Fruit fly (Drosophila melanogaster) whole organism, prepupa: ENCODE data around the gene GluProRS.

ENCODE experiments used
- CG11294 ChIP-seq: fragments of 200-800 bp; sonication (Bioruptor generic); IDR thresholded peaks from 2 replicates; pipeline ENCODE4 v1.3.6; 2022; ENCODE audit warnings: missing biosample characterization, missing genetic modification characterization
- CG11902 ChIP-seq: fragments of 200-800 bp; sonication (Bioruptor generic); optimal IDR thresholded peaks from 3 replicates; lab custom pipeline; 2016; ENCODE audit warnings: missing biosample characterization, missing genetic modification characterization
- CG1621 ChIP-seq: fragments of 200-800 bp; sonication (Bioruptor generic); optimal IDR thresholded peaks from 3 replicates; lab custom pipeline; 2018; ENCODE audit warnings: missing biosample characterization, mild to moderate bottlenecking, missing genetic modification characterization
- CG16779 ChIP-seq: fragments of 200-800 bp; sonication (Bioruptor generic); optimal IDR thresholded peaks from 3 replicates; lab custom pipeline; 2017; ENCODE audit warnings: missing biosample characterization, mild to moderate bottlenecking, missing genetic modification characterization
- CG3032 ChIP-seq: fragments of 200-800 bp; optimal IDR thresholded peaks from 2 replicates; lab custom pipeline; 2019; ENCODE audit warnings: missing biosample characterization, mild to moderate bottlenecking, missing genetic modification characterization, moderate library complexity
- CG31627 ChIP-seq: fragments of 200-800 bp; sonication (Bioruptor generic); optimal IDR thresholded peaks from 3 replicates; lab custom pipeline; 2016; ENCODE audit warnings: missing biosample characterization, missing genetic modification characterization
- CG32006 ChIP-seq: fragments of 200-800 bp; sonication (Bioruptor generic); optimal IDR thresholded peaks from 3 replicates; lab custom pipeline; 2017; ENCODE audit warnings: missing biosample characterization, mild to moderate bottlenecking, missing genetic modification characterization
- CG34406 ChIP-seq: fragments of 200-800 bp; sonication (Bioruptor generic); optimal IDR thresholded peaks from 3 replicates; lab custom pipeline; 2016; ENCODE audit warnings: missing biosample characterization, missing genetic modification characterization
- CG6163 ChIP-seq: fragments of 200-800 bp; sonication (Bioruptor generic); IDR thresholded peaks from 3 replicates; pipeline ENCODE4 v1.3.6; 2022; ENCODE audit warnings: missing biosample characterization, missing genetic modification characterization
- CG6276 ChIP-seq: fragments of 200-800 bp; sonication (Bioruptor generic); optimal IDR thresholded peaks from 2 replicates; lab custom pipeline; 2017; ENCODE audit warnings: missing biosample characterization, mild to moderate bottlenecking, missing genetic modification characterization
- CG8319 ChIP-seq: fragments of 200-800 bp; sonication (Bioruptor generic); optimal IDR thresholded peaks from 3 replicates; lab custom pipeline; 2016; ENCODE audit warnings: missing biosample characterization, missing genetic modification characterization
- Eip78C ChIP-seq: fragments of 200-800 bp; sonication (Bioruptor generic); peaks from one replicate; lab custom pipeline; 2016; ENCODE audit warnings: missing biosample characterization, missing genetic modification characterization
- Eip93F ChIP-seq: fragments of 200-800 bp; sonication (Bioruptor generic); optimal IDR thresholded peaks from 2 replicates; lab custom pipeline; 2016; ENCODE audit warnings: missing biosample characterization, mild to moderate bottlenecking, missing genetic modification characterization
- Gug ChIP-seq: fragments of 200-800 bp; sonication (Bioruptor generic); IDR thresholded peaks from 2 replicates; pipeline ENCODE4 v1.3.6; 2022; ENCODE audit warnings: missing biosample characterization, missing genetic modification characterization
- Hr38 ChIP-seq: sonication (Bioruptor generic); optimal IDR thresholded peaks from 2 replicates; lab custom pipeline; 2016; ENCODE audit warnings: missing biosample characterization, missing genetic modification characterization
- Lpt ChIP-seq: fragments of 200-800 bp; sonication (Bioruptor generic); optimal IDR thresholded peaks from 3 replicates; lab custom pipeline; 2016; ENCODE audit warnings: missing biosample characterization, missing genetic modification characterization
- Met ChIP-seq: fragments of 200-800 bp; sonication (Bioruptor generic); optimal IDR thresholded peaks from 3 replicates; lab custom pipeline; 2016; ENCODE audit warnings: missing biosample characterization, missing genetic modification characterization
- OdsH ChIP-seq: fragments of 200-800 bp; sonication (Bioruptor generic); optimal IDR thresholded peaks from 3 replicates; lab custom pipeline; 2016; ENCODE audit warnings: missing biosample characterization, missing genetic modification characterization
- Smox ChIP-seq: fragments of 200-800 bp; sonication (Bioruptor generic); optimal IDR thresholded peaks from 3 replicates; lab custom pipeline; 2016; ENCODE audit warnings: missing biosample characterization, missing genetic modification characterization
- achi ChIP-seq: fragments of 200-800 bp; sonication (Bioruptor generic); optimal IDR thresholded peaks from 3 replicates; lab custom pipeline; 2016; ENCODE audit warnings: missing biosample characterization, missing genetic modification characterization
- acj6 ChIP-seq: fragments of 200-800 bp; sonication (Bioruptor generic); optimal IDR thresholded peaks from 3 replicates; lab custom pipeline; 2016; ENCODE audit warnings: missing biosample characterization, missing genetic modification characterization
- cyc ChIP-seq: fragments of 200-800 bp; sonication (Bioruptor generic); optimal IDR thresholded peaks from 3 replicates; lab custom pipeline; 2016; ENCODE audit warnings: missing biosample characterization, missing genetic modification characterization
- esn ChIP-seq: fragments of 200-800 bp; sonication (Bioruptor generic); optimal IDR thresholded peaks from 2 replicates; lab custom pipeline; 2016; ENCODE audit warnings: missing biosample characterization, mild to moderate bottlenecking, missing genetic modification characterization, moderate library complexity
- spab ChIP-seq: fragments of 200-800 bp; sonication (Bioruptor generic); optimal IDR thresholded peaks from 2 replicates; lab custom pipeline; 2017; ENCODE audit warnings: missing biosample characterization, mild to moderate bottlenecking, missing genetic modification characterization, missing genetic modification reagents
- svp ChIP-seq: fragments of 200-800 bp; sonication (Bioruptor generic); peaks from one replicate; lab custom pipeline; 2016; ENCODE audit warnings: missing biosample characterization, missing genetic modification characterization

Gene GluProRS

DNA sequence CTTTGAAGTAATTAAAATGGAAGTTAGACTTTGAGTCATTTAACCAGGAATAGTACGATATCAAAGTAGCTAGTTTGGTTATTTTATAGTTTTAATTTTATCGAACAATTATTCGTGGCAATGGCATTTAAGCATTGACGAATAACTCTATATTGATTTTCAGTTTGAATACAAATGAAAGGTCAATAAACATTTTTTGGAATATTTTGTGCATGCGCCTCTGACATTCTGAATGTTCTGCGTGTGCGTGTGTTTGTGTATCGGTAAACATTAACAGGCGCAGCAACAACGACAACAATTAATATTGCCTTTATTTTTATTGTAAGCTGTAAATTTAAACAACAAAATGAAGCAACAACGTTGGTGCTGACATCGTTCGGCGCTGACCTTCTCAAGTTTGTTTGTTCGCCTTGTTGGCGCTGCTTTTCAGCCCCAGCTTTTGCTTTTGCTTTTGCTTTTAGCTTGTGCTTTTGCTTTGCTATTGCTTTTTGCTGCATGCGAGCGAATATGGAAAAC, 48.8 kb downstream of the GluProRS start (continued):
- TF ChIP-seq CG34406 (GFP tag; lab: Kevin White, UChicago) (peak; percentile 88), CG6276 (no peak), spab (GFP tag; lab: Kevin White, UChicago) (peak; percentile 81), Hr38 (GFP tag; lab: Kevin White, UChicago) (no peak), Eip93F (GFP tag; lab: Kevin White, UChicago) (no peak), esn (GFP tag; lab: Kevin White, UChicago) (peak; percentile 84), Smox (peak; percentile 79), CG16779 (tag; lab: Kevin White, UChicago) (peak; percentile 19), CG8319 (GFP tag; lab: Kevin White, UChicago) (peak; percentile 60), acj6 (GFP tag; lab: Kevin White, UChicago) (peak; percentile 82), svp (GFP tag; lab: Kevin White, UChicago) (peak; percentile 95), cyc (peak; percentile 29), CG32006 (GFP tag; lab: Kevin White, UChicago) (peak; percentile 40), CG1621 (tag; lab: Kevin White, UChicago) (peak; percentile 69), OdsH (GFP tag; lab: Kevin White, UChicago) (peak; percentile 77), achi (GFP tag; lab: Kevin White, UChicago) (peak; percentile 76), Gug (GFP tag; lab: Robert Waterston, UW) (no peak)

dm6 chr3R:23903425-23903824, 54.8 kb downstream of the GluProRS start:
- TF ChIP-seq Hr38 (GFP tag; lab: Kevin White, UChicago) (no peak), Lpt (GFP tag; lab: Kevin White, UChicago) (no peak), Met (no peak), CG3032 (tag; lab: Kevin White, UChicago) (no peak), CG11294 (no peak), Eip78C (GFP tag; lab: Kevin White, UChicago) (peak; percentile 21), CG31627 (no peak)

DNA sequence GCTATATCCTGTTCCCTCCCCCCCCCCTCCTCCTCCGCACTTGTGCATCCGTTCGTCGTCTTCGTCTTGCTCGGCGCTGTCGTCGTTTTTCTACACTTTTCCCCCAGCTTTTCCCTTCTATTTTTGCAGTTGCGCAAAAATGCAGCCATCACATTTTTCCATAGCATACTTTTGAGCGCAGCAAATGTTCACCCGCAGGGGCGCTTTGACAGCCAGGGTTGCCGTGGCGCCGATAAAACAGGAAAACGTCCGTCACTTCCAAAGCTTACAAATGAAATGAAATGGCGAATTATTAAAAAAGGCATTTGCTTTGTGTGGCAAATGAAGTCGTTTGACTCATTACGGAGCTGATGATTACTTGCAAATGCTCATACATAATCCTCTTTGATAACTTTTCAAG, 55.6 kb downstream of the GluProRS start:
- TF ChIP-seq CG6163 (GFP tag; lab: Robert Waterston, UW) (0 out of 3 replicates have a peak, but pooled peaks have one; percentile 18), CG11902 (GFP tag; lab: Kevin White, UChicago) (no peak), CG34406 (GFP tag; lab: Kevin White, UChicago) (no peak), Eip78C (GFP tag; lab: Kevin White, UChicago) (peak; percentile 12)
- TF ChIP-seq, all 60 proteins: peak for 2
